Worm (Caenorhabditis elegans) whole organism, midembryonic: ENCODE results near the gene acy-1.
"Not testable (repeated sequence)": the region's sequence is repeated elsewhere in the genome, so short reads cannot be mapped to it uniquely, and the experiment has no call there.

Experiments used
- T22C8.4 ChIP-seq: fragments of 200-800 bp; sonication (Bioruptor generic); IDR thresholded peaks from 2 replicates; pipeline ENCODE4 v1.3.6; 2022; ENCODE audit warnings: missing genetic modification characterization, missing compliant biosample characterization
- cog-1 ChIP-seq: sonication (generic microtip); optimal IDR thresholded peaks from 2 replicates; lab custom pipeline; 2016; ENCODE audit warnings: missing genetic modification characterization, missing compliant biosample characterization
- flt-1 ChIP-seq: fragments of 200-800 bp; sonication (Bioruptor generic); IDR thresholded peaks from 2 replicates; pipeline ENCODE4 v1.3.6; 2022; ENCODE audit warnings: missing genetic modification characterization, missing compliant biosample characterization
- klf-2 ChIP-seq: fragments of 200-800 bp; sonication (Bioruptor generic); conservative IDR thresholded peaks from 2 replicates; pipeline ENCODE4 v1.3.6; 2022; ENCODE audit warnings: missing genetic modification reagents, missing genetic modification characterization, missing compliant biosample characterization
- med-1 ChIP-seq: sonication (generic microtip); optimal IDR thresholded peaks from 2 replicates; lab custom pipeline; 2017; ENCODE audit warnings: missing genetic modification characterization, mild to moderate bottlenecking, missing compliant biosample characterization, antibody characterized with exemption, missing genetic modification reagents; ENCODE audit not compliant: insufficient read depth
- ref-1 ChIP-seq: fragments of 200-800 bp; sonication (Bioruptor generic); conservative IDR thresholded peaks from 2 replicates; pipeline ENCODE4 v1.3.6; 2022; ENCODE audit warnings: missing genetic modification reagents, missing genetic modification characterization, missing compliant biosample characterization
- tab-1 ChIP-seq: fragments of 200-800 bp; sonication (Bioruptor generic); IDR thresholded peaks from 2 replicates; pipeline ENCODE4 v1.3.6; 2022; ENCODE audit warnings: missing genetic modification characterization, missing compliant biosample characterization
- ztf-23 ChIP-seq: fragments of 200-800 bp; sonication (Bioruptor generic); IDR thresholded peaks from 2 replicates; pipeline ENCODE4 v1.3.6; 2022; ENCODE audit warnings: missing genetic modification reagents, missing genetic modification characterization, missing compliant biosample characterization
- ztf-29 ChIP-seq: fragments of 200-800 bp; sonication (Bioruptor generic); IDR thresholded peaks from 2 replicates; pipeline ENCODE4 v1.3.6; 2022; ENCODE audit warnings: missing genetic modification reagents, missing genetic modification characterization, missing compliant biosample characterization

acy-1 gene

ce11 chrIII:4723922-4724321 is 2.0 kb downstream of the acy-1 start:
- no peak for TF ChIP-seq ztf-29
- TF ChIP-seq ref-1 = no peak
- TF ChIP-seq cog-1 (tag; lab: Kevin White, UChicago) = no peak
- 0 out of 2 replicates have a peak, but pooled peaks have one; percentile 44 for TF ChIP-seq flt-1 (GFP tag; lab: Robert Waterston, UW)

- no peak for TF ChIP-seq cog-1 (tag; lab: Kevin White, UChicago)
- no peak for TF ChIP-seq ztf-23 (GFP tag; lab: Robert Waterston, UW)
- TF ChIP-seq ref-1 = no peak
- no peak for TF ChIP-seq ztf-29
- no peak for TF ChIP-seq tab-1 (GFP tag; lab: Robert Waterston, UW)
- TF ChIP-seq klf-2 = no peak
- no peak for TF ChIP-seq med-1 (GFP tag; lab: Kevin White, UChicago)
- TF ChIP-seq flt-1 (GFP tag; lab: Robert Waterston, UW) = no peak
- TF ChIP-seq T22C8.4 = no peak
These were observed 9.5 kb downstream of the acy-1 start, which contains the start of gene F17C8.3 for ce11 chrIII:4731295-4731988. Gene F17C8.3 (plus strand): TSS chrIII:4731938.

ce11 chrIII:4734056-4734455 is 12.2 kb downstream of the acy-1 start, which contains the start of gene F17C8.9:
Gene F17C8.9 (plus strand): TSS chrIII:4734356.
- TF ChIP-seq tab-1 (GFP tag; lab: Robert Waterston, UW) (no peak), med-1 (GFP tag; lab: Kevin White, UChicago) (no peak), T22C8.4 (no peak), ztf-23 (GFP tag; lab: Robert Waterston, UW) (no peak), ref-1 (no peak), klf-2 (no peak), cog-1 (tag; lab: Kevin White, UChicago) (no peak), flt-1 (GFP tag; lab: Robert Waterston, UW) (no peak), ztf-29 (no peak)

- TF ChIP-seq ztf-29 (no peak), ref-1 (no peak), flt-1 (GFP tag; lab: Robert Waterston, UW) (no peak), ztf-23 (GFP tag; lab: Robert Waterston, UW) (no peak), cog-1 (tag; lab: Kevin White, UChicago) (no peak), tab-1 (GFP tag; lab: Robert Waterston, UW) (no peak), klf-2 (no peak), med-1 (GFP tag; lab: Kevin White, UChicago) (no peak)
These were observed 13.5 kb downstream of the acy-1 start, which contains the start of gene F17C8.7 for ce11 chrIII:4735443-4735842. Gene F17C8.7 (plus strand): TSS chrIII:4735743.

ce11 chrIII:4739975-4740374 is 18.1 kb downstream of the acy-1 start, which contains the start of gene ras-2:
Gene ras-2 (minus strand): TSS chrIII:4740075.
- TF ChIP-seq ztf-23 (GFP tag; lab: Robert Waterston, UW) (no peak), flt-1 (GFP tag; lab: Robert Waterston, UW) (no peak), ref-1 (no peak), tab-1 (GFP tag; lab: Robert Waterston, UW) (no peak), klf-2 (no peak), T22C8.4 (no peak), med-1 (GFP tag; lab: Kevin White, UChicago) (no peak), cog-1 (tag; lab: Kevin White, UChicago) (no peak), ztf-29 (no peak)

- TF ChIP-seq cog-1 (tag; lab: Kevin White, UChicago) (no peak), klf-2 (no peak), ztf-23 (GFP tag; lab: Robert Waterston, UW) (no peak), T22C8.4 (no peak), ztf-29 (no peak), tab-1 (GFP tag; lab: Robert Waterston, UW) (no peak), flt-1 (GFP tag; lab: Robert Waterston, UW) (no peak), ref-1 (no peak), med-1 (GFP tag; lab: Kevin White, UChicago) (no peak)
These were observed 18.9 kb downstream of the acy-1 start for ce11 chrIII:4740820-4741219.

ce11 chrIII:4742620-4743019 is 20.7 kb downstream of the acy-1 start, which contains the start of gene twk-6:
Gene twk-6 (plus strand): TSS chrIII:4742920.
- not testable (repeated sequence) for TF ChIP-seq flt-1 (GFP tag; lab: Robert Waterston, UW); tab-1 (GFP tag; lab: Robert Waterston, UW); cog-1 (tag; lab: Kevin White, UChicago)

- no peak for TF ChIP-seq klf-2
- TF ChIP-seq ztf-29 = no peak
- no peak for TF ChIP-seq ref-1
- TF ChIP-seq ztf-23 (GFP tag; lab: Robert Waterston, UW) = no peak
- no peak for TF ChIP-seq T22C8.4
- no peak for TF ChIP-seq med-1 (GFP tag; lab: Kevin White, UChicago)
- no peak for TF ChIP-seq flt-1 (GFP tag; lab: Robert Waterston, UW)
- no peak for TF ChIP-seq tab-1 (GFP tag; lab: Robert Waterston, UW)
- TF ChIP-seq cog-1 (tag; lab: Kevin White, UChicago) = no peak
These were observed 24.0 kb downstream of the acy-1 start, which contains the start of gene F17C8.6 for ce11 chrIII:4745934-4746333. Gene F17C8.6 (minus strand): TSS chrIII:4746034.

- TF ChIP-seq ztf-29 = no peak
These were observed 26.2 kb downstream of the acy-1 start, which contains the start of gene col-89 for ce11 chrIII:4748109-4748508. Gene col-89 (plus strand): TSS chrIII:4748127.

ce11 chrIII:4748666-4749065 is 26.8 kb downstream of the acy-1 start:
- TF ChIP-seq ztf-29 (no peak), klf-2 (0 out of 2 replicates have a peak, but pooled peaks have one; percentile 5), cog-1 (tag; lab: Kevin White, UChicago) (no peak)
